Worm (Caenorhabditis elegans) whole organism, dauer: ENCODE results near the gene ZK402.5.
A peak's percentile ranks its signal among the peaks of the same experiment; 100 is the strongest.
"Not testable (repeated sequence)": the region's sequence is repeated elsewhere in the genome, so short reads cannot be mapped to it uniquely, and the experiment has no call there.

Source experiments
- unc-62 ChIP-seq: sonication (generic microtip); optimal IDR thresholded peaks from 2 replicates; lab custom pipeline; 2017; ENCODE audit warnings: missing biosample characterization, missing genetic modification reagents, missing genetic modification characterization

ZK402.5 gene

ce11 chrX:1401259-1401658 lies at the start of gene ZK402.5:
Gene ZK402.5, minus strand, starts transcription at chrX:1401359.
- no peak for TF ChIP-seq unc-62

ce11 chrX:1450352-1450818 lies 49.2 kb upstream of the ZK402.5 start, which contains the start of gene W05H7.1:
Gene W05H7.1, plus strand, starts transcription at chrX:1450768.
- TF ChIP-seq unc-62 = no peak

- peak; percentile 5 for TF ChIP-seq unc-62
Observed at ce11 chrX:1446593-1447141, 45.5 kb upstream of the ZK402.5 start, which contains the start of gene zfp-3. Gene zfp-3, minus strand, starts transcription at chrX:1446643.

- TF ChIP-seq unc-62 = no peak
Observed at ce11 chrX:1445696-1446095, 44.5 kb upstream of the ZK402.5 start.

- no peak for TF ChIP-seq unc-62
Observed at ce11 chrX:1443556-1444243, 42.5 kb upstream of the ZK402.5 start.

- no peak for TF ChIP-seq unc-62
Observed at ce11 chrX:1441602-1442183, 40.5 kb upstream of the ZK402.5 start.

- no peak for TF ChIP-seq unc-62
Observed at ce11 chrX:1440161-1440560, 39.0 kb upstream of the ZK402.5 start, which contains the start of gene sedl-1. Gene sedl-1, minus strand, starts transcription at chrX:1440261.

- TF ChIP-seq unc-62 = no peak
Observed at ce11 chrX:1438925-1439324, 37.8 kb upstream of the ZK402.5 start.

- no peak for TF ChIP-seq unc-62
Observed at ce11 chrX:1437097-1437496, 35.9 kb upstream of the ZK402.5 start.

- not testable (repeated sequence) for TF ChIP-seq unc-62
Observed at ce11 chrX:1430707-1431106, 29.5 kb upstream of the ZK402.5 start, which contains the start of gene F19G12.1. Gene F19G12.1, plus strand, starts transcription at chrX:1431007.

DNA sequence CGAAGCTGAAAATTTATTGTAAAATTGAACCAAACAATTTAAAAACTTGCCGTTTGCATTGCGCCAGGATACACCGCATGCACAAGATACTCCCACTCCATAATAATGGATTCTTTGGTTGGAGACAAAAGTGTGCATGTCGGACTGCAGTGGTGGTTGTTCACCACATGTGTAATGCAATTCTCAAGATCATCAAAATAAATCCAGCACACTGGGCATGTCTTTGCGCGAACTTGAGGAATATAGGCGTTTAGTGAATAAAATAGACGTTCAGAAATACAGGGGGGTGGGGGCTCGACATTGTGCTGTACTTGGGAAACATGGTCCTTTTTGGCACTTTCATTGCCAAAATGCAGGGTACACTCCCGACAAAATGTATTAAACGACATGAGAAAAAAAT lies 25.3 kb upstream of the ZK402.5 start, which contains the start of gene F19G12.11:
TSS of gene F19G12.11 (minus strand) at position 101 of the 400 bp plus-strand sequence.
- no peak for TF ChIP-seq unc-62

DNA sequence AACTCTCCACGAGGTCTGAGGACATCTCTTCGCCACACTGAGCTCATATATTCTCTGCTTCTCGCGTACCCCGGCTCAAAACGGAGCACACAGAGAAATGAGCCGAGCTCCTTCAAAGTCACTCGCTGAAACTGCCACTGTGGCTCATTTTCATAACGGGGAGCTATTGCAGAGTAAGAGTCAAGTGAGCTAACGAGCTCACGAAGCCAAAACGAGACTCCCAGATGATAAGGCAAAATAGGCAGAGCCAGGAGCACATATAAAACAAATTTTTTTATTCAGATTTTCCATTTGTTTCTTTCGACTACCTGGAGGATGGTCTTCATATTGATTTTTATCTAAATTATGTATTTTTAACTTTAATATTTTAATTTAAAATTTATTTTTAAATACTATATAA lies 23.4 kb upstream of the ZK402.5 start, which contains the start of gene F19G12.3:
TSS of gene F19G12.3 (plus strand) at position 301 of the 400 bp plus-strand sequence.
- no peak for TF ChIP-seq unc-62

- no peak for TF ChIP-seq unc-62
Observed at ce11 chrX:1420524-1420923, 19.4 kb upstream of the ZK402.5 start.

DNA sequence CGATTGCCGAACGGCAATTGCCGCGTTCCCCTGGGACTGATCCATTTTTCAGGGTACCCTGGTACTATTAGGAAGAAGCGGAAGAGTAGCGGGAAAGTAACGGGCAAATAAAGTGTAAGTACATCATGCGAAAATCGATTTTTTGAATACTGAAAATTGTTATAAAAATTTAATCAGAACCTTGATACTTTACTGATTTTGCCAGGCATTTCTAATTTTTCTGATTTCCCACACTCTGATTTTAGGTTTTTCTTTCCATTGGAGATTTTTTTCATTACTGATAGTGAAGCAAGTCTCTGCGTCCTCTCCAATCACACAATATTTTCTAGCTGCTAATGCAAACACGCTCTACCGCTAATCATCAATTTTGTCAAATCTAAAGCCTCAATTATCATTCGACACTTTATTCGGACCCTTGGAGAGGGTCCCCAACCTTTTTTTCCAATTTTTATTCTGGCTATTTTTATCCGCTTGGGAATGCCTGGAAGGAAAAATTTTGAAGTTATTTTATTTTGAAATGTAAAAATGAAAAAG lies 18.1 kb upstream of the ZK402.5 start, which contains the start of gene F19G12.9:
TSS of gene F19G12.9 (plus strand) at position 51 of the 534 bp plus-strand sequence.
- no peak for TF ChIP-seq unc-62

DNA sequence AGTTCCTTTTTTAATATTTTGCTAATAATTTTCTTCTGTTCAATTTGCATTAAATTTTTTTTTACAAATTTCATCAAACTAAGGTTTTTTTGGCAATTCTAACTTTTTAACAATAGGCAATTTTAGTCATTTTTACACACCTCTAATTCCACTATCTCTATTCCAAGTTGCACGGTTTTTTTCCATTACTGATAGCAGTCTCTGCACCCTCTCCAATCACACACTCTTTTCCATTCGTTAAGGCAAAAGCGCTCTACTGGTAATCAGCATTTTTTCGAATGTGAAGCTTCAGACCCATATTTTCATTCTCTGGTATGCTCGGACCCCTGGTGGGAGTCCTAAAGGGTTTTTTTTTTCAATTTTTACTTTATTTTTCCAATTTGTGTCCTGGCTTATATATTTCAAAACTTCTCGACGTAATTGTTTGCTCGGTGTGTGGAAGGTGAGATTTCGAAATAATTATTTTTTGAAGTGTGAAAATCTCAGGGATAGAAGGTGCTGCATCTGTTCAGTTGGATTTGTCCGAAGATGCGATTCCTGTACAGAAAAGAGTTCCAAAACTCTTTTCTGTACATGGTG lies 15.7 kb upstream of the ZK402.5 start, which contains the start of the genes F19G12.4 and F19G12.8:
TSS of gene F19G12.4 (plus strand) at position 529 of the 579 bp plus-strand sequence.
TSS of gene F19G12.8 (plus strand) at position 545 of the 579 bp plus-strand sequence.
- no peak for TF ChIP-seq unc-62

- no peak for TF ChIP-seq unc-62
Observed at ce11 chrX:1412844-1413243, 11.7 kb upstream of the ZK402.5 start, which contains the start of gene srh-19. Gene srh-19, plus strand, starts transcription at chrX:1413144.
